Worm (Caenorhabditis elegans): ENCODE measurements around the gene fip-1.

Gene fip-1

DNA sequence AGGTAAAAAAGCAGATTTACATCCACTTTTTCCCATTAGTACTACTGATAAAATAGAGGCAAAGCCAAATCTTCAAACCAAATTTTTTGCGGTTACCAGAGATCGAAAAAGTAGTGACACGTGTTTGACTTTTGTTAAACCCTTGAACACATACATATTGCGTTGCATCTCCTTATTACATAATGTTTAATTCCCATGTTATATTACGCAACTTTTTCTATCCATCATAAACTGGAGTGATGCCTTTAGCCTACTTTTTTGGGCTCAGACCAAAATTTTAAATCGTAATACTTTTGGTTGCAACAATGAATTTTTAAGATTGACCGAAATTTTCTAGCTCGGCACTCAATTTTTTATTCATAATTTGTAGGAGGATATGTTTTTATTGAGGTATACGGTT lies 17.6 kb upstream of the fip-1 start:
- TF ChIP-seq unc-62 (GFP tag; optimal IDR thresholded peaks at IDR 0.05): no peak

DNA sequence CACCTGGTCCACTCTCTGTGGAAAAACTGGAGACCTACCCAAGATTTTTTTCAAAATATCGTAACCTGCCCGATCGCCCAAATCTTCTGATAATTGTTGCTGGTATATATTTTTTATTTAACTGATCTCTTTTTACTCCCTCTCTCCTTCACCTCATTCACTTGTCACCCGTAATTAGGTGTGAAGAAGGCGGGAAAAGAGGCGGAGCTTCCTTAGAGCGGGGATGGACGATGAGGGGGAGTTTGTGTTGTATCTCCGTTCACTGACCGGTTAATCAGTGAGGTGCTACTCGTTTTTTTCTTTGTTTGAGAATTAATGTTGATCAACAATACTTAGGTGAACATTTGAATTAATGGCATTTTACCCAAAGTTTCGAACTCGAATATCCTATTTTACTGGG lies 17.1 kb upstream of the fip-1 start, which contains the start of gene ceh-16:
Gene ceh-16, plus strand, starts transcription at position 301 of the 400 bp plus-strand sequence.
- no peak for TF ChIP-seq unc-62 (GFP tag; optimal IDR thresholded peaks at IDR 0.05)

DNA sequence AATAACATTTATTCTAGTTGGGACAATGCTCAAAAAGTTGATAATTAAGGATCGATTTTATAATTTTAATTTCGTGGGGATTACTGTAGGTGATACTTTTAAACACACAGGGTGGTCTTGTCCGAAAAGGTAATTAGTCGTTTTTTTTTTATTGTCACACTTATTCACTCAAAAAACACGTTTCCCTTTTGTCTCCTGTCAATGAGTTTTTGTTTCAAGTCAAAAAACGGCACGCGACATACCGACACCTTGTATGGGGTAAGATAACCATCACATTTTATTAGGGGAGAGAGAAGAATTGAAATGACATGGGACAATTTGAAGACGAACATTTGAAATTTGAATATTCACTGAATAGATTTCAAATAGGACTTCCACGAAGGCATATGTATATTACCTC lies 14.4 kb upstream of the fip-1 start:
- TF ChIP-seq unc-62 (GFP tag; optimal IDR thresholded peaks at IDR 0.05): no peak

DNA sequence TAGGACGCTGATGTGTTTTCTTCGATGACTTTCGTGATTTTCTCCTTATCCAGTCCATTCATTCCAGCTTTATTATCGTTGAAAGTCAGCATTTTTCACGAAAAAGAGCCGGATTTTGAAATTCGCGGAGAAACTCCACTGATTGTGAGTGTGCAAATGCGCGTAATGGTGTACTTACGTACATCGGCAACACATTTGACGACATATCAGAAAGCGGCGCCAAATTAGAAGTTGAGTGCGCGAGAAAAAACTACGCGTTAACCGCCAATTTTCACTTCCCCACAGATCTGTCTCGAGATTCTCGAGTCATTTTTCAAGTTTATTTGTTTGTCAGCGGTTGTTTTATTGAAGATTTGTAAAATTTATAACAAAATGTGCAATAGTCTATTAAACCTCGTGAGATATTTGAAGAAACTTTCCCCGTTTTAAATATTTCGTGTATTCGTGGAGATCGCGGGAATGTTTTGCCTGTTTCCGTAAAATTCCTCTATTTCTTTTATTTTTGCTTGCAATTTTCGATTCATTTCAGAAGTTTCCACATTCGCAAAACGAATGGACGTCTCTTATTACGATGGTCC lies 11.1 kb upstream of the fip-1 start, which contains the start of the genes polk-1 and gpr-1:
Gene polk-1, minus strand, starts transcription at position 186 of the 578 bp plus-strand sequence.
Gene gpr-1, plus strand, starts transcription at position 528 of the 578 bp plus-strand sequence.
- TF ChIP-seq unc-62 (GFP tag; optimal IDR thresholded peaks at IDR 0.05): no peak

DNA sequence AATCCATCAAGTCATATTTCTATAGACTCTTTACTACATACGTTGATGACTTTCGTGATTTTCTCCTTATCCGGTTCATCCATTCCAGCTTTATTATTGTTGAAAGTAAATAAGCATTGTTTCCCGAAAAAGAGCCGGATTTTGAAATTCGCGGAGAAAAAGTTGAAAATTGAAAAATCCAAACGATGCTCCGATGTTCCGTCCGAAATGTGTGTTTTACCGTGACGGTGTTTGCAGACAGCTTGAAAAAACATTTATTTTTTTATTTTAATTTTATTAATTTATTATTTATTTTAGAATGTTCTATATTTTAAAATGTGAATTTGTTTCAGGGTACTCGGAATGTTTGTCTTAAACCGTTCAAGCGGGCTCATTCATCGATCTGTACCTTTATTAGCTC lies 8.7 kb upstream of the fip-1 start, which contains the start of gene dnj-10:
Gene dnj-10, plus strand, starts transcription at position 333 of the 400 bp plus-strand sequence.
- TF ChIP-seq unc-62 (GFP tag; optimal IDR thresholded peaks at IDR 0.05): no peak

DNA sequence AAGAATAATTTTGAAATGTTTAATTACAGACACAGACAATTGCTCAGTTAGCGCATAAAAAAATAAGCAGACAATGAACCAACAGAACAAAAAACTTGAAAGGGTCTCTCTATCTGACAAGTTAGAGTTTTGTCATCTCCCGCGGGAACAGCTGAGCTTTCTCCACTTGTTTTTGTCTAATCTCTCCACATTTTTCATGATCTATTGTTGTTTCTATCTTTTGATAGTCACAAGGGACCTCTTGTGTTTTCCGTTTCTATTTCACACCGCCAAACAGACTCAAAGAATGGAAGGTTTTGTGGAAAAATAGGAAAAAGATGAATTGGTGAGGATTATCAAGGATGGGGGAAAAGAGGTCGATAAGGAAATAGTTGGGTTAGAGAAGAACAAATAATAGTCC lies 2.7 kb upstream of the fip-1 start:
- TF ChIP-seq unc-62 (GFP tag; optimal IDR thresholded peaks at IDR 0.05): no peak

DNA sequence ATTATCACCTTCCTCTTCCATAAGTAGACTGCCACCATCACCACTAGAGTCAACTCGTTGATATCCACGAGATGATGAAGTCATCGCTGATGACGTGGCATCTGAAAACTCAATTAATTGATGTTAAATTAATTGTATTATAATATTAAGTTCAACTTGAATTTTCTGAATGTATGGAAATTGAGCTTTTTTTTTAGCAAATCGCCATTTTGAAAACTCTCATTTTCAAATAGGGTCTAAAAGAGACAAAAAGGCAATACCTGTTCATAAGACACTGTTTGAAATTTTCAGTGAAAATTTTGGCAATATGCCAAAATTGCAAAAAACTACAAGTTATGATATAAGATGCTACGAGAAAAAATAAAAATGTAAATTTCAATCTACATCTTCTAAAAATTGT lies 4.1 kb downstream of the fip-1 start, which contains the start of gene twk-7:
Gene twk-7, minus strand, starts transcription at position 101 of the 400 bp plus-strand sequence.
- TF ChIP-seq unc-62 (GFP tag; optimal IDR thresholded peaks at IDR 0.05): no peak

DNA sequence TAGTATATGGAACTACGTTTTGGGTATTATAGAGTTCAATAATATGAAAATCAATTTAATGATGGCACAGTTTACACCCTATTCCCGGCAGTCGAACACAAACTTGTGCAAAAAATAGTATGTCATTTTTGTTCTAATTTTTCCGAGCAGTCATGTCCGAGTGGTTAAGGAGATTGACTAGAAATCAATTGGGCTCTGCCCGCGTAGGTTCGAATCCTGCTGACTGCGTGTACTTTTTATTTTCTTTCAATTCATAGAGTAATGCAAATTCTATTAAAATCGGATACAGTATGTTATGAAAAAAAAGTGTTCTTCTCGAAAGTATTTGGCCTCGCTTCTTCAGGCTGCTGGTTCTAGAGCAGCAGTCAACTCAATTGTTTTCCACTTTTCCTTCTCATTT lies 6.5 kb downstream of the fip-1 start:
- TF ChIP-seq unc-62 (GFP tag; optimal IDR thresholded peaks at IDR 0.05): no peak

DNA sequence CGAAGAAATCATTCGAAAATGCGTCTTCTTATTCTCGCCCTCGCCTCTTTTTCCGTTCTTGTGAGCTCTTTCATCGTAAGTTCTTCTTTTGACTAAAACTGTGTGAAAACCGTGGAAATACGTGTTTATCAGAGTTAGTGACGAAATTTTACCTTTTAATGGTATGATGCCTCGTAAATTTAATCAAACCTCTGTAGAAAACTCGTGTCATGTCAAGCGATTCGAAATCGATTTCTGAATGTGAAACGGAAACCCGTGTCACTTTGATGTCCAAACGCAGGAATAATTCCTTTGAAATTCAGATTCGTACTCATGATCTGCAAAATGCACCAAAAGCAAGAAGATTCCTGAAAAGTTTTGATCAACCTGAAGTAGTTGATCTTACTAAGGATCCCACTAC lies 9.0 kb downstream of the fip-1 start, which contains the start of gene F22B7.3:
Gene F22B7.3, plus strand, starts transcription at position 301 of the 400 bp plus-strand sequence.
- no peak for TF ChIP-seq unc-62 (GFP tag; optimal IDR thresholded peaks at IDR 0.05)

DNA sequence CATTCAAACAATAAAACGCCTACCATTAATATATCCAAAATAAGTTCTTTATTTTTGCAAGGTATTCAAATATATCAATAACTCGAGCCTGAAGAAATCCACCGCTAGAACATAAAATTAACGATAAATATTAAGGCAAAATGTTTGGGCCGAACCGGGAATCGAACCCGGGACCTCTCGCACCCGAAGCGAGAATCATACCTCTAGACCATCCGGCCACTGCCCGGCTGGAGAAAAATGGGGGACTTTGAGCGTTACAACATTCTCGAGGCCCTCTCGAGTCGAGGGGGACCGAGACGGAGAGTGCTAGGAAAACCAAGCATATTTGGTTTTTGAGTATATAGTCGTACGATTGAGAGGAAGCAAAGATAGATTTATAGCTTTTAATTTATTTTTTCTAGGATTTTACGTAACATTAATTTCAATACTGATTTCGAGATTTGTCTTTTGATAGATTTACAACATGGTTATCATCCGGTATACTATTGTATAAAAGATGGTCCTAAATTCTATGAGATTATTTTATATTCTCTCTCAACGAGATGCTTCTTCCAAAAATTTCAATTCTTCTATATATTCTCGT lies 10.8 kb downstream of the fip-1 start, which contains the start of gene flp-23:
Gene flp-23, plus strand, starts transcription at position 533 of the 583 bp plus-strand sequence.
- TF ChIP-seq unc-62 (GFP tag; optimal IDR thresholded peaks at IDR 0.05): no peak

DNA sequence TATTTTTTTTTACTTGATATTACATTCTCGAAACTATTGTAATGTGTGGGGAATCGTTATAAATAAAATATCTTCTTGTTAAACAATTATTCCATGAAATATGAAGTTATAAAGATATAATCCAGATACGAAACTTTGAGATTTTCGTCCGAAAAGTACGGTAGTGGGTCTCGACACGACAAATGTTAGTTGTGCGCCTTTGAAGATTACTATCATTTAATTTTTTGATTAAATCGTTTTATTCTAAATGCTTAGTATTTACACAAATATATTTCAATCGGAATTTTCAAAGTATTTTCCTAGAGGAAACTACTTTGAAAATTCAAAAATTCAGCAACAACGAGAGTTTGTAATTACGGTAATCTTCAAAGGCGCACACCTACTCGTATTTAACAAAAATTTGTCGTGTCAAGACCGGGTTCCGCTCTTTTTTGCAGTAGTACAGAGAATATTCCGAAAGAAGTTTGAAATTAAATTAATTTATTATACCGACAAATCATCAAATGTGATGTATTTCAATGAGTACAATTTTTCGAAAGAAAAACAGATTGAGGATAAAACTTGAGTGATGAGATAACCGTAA lies 12.7 kb downstream of the fip-1 start:
- TF ChIP-seq unc-62 (GFP tag; optimal IDR thresholded peaks at IDR 0.05): no peak

DNA sequence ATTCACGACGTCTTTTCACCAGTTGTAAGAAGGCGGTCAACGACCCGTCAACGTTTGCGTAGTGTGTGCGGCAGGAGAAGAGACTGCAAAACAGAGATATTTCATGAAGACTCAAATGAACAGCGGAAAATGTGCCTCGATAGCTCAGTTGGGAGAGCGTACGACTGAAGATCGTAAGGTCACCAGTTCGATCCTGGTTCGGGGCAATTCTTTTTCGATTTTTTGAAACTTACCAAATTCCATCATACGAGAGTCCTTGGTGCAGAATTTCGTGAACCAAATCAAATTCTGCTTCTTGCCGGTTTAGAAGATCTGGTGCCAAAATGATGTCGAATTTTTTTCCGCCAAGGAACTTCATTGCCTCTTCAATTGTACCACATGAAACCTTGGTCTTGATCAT lies 13.4 kb downstream of the fip-1 start:
- TF ChIP-seq unc-62 (GFP tag; optimal IDR thresholded peaks at IDR 0.05): no peak

DNA sequence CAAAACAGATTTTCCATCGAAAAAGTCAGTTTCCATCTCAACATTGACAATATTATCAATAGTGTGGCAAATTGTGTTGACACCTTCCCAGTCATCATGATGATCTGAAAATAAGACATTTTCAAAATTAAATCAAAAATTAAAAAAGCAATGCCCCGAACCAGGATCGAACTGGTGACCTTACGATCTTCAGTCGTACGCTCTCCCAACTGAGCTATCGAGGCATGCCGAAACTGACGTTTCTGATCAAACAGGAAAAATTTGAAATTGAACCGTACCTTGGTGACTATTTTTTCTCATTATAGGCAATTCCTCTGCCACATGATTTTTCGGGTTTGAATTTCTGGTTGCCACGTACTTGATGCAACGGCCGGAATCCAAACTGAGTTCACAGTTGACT lies 13.9 kb downstream of the fip-1 start:
- TF ChIP-seq unc-62 (GFP tag; optimal IDR thresholded peaks at IDR 0.05): no peak

DNA sequence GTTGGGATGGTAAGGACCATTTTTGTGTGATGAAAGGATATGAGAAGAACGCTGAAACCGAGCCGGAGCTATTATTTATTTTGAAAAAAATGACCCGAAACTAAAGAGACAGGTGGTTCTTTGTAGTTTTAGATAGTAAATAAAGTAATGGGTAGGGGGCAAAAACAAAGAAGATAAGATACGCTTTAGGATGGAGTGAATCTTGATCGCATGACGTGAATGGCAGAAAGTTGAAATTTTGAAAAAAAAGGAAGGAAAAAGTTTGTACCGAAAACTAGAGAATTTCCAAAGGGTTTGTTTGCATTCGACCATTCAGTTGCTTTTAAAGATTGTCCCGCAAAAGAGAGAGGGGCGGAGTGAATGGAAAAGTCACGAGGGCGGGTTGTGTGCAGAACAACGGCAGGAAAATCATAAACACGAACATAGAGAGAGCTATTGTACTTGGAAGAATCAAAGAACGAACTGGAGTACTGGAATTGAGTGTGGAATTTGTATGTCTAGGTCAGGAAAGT lies 14.4 kb downstream of the fip-1 start, which contains the start of gene F22B7.9:
Gene F22B7.9, minus strand, starts transcription at position 51 of the 512 bp plus-strand sequence.
- TF ChIP-seq unc-62 (GFP tag; optimal IDR thresholded peaks at IDR 0.05): no peak

DNA sequence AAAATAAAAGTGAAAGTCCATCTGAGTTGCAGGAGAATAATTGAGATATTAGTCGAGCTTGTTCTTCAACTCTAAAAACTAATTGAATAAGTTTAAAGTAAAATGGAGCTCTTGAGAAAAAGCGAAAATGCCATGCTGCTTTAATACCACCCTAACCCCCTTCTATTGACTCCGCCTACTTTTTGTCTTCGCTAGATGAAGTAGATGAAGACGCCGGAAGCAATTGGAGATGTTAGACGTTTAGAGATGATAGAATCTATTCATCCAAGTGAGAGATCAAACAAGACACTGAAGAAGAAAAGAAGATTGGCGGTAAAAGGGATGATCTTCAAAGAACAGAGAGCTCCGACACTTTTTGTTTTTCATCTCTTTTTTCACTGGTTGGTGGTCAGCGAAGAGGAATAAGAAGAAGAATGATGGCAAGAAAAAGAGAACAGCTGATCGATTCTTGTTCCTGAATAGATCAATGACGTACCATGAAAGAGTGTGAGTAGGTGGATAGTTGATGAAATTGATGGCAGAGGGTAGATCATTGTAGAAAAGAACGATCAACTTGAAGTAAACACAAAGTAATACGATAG lies 14.9 kb downstream of the fip-1 start:
- TF ChIP-seq unc-62 (GFP tag; optimal IDR thresholded peaks at IDR 0.05): no peak

DNA sequence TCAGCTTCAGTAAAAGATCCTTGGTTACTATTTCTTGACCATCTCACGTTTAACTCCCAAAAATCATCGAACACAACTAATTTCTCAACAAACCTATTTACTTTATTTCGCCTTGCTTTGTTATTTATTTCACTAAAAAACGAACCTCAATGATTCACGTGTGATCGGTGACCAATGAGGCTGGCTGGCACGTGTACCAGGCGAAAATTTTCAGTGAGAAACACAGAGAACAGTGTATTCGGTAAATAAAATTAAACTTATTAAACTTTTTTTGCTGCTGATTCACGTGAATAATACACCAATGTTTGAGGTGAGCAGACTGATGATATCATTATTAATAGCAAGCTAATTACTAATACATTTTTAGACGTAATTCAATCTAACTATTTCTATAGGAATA lies 15.9 kb downstream of the fip-1 start:
- no peak for TF ChIP-seq unc-62 (GFP tag; optimal IDR thresholded peaks at IDR 0.05)
